Fruit fly (Drosophila melanogaster) whole organism, prepupa: ENCODE measurements around the gene Gli.
"Not testable (repeated sequence)": the region's sequence is repeated elsewhere in the genome, so short reads cannot be mapped to it uniquely, and the experiment has no call there.

Experiments used
- CG1621 ChIP-seq: fragments of 200-800 bp; sonication (Bioruptor generic); optimal IDR thresholded peaks from 3 replicates; lab custom pipeline; 2018; ENCODE audit warnings: missing biosample characterization, mild to moderate bottlenecking, missing genetic modification characterization
- CG32006 ChIP-seq: fragments of 200-800 bp; sonication (Bioruptor generic); optimal IDR thresholded peaks from 3 replicates; lab custom pipeline; 2017; ENCODE audit warnings: missing biosample characterization, mild to moderate bottlenecking, missing genetic modification characterization
- CG34406 ChIP-seq: fragments of 200-800 bp; sonication (Bioruptor generic); optimal IDR thresholded peaks from 3 replicates; lab custom pipeline; 2016; ENCODE audit warnings: missing biosample characterization, missing genetic modification characterization
- Hr38 ChIP-seq: sonication (Bioruptor generic); optimal IDR thresholded peaks from 2 replicates; lab custom pipeline; 2016; ENCODE audit warnings: missing biosample characterization, missing genetic modification characterization
- ss ChIP-seq, 2 experiments: fragments of 200-800 bp; sonication (Bioruptor generic); optimal IDR thresholded peaks; 2 replicates in 1 of 2; 3 replicates in 1 of 2; lab custom pipeline; 2017 to 2018; ENCODE audit warnings: mild to moderate bottlenecking in 2 of 2, missing biosample characterization in 2 of 2, missing genetic modification characterization in 2 of 2, moderate library complexity in 1 of 2
- vri ChIP-seq: fragments of 200-800 bp; sonication (Bioruptor generic); optimal IDR thresholded peaks from 3 replicates; lab custom pipeline; 2016; ENCODE audit warnings: missing biosample characterization, mild to moderate bottlenecking, missing genetic modification characterization

Gene Gli

DNA sequence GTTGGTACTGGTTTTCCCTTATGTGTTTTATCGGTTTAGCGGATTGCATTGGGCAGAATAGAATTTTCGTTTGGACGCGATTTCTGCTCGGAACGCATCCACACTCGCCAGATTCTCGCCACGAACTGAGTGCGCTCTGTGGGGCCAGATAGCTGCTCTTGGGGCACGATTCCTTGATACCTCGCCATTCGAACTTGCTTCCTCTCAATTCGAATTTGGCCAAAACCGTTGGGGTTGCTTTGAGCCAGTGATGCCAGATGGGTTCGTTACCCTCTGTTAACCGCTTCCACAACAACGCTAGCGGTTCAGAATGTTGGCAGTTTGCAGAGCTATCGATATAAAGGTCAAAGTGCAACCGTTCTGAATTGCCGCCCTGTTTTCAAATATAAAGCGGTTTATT, 44.4 kb downstream of the Gli start, which contains the start of gene stol:
stol (minus strand) TSS at position 101 of the 400 bp plus-strand sequence.
- not testable (repeated sequence) for TF ChIP-seq CG34406, vri, Hr38 (GFP tag; lab: Kevin White, UChicago)

DNA sequence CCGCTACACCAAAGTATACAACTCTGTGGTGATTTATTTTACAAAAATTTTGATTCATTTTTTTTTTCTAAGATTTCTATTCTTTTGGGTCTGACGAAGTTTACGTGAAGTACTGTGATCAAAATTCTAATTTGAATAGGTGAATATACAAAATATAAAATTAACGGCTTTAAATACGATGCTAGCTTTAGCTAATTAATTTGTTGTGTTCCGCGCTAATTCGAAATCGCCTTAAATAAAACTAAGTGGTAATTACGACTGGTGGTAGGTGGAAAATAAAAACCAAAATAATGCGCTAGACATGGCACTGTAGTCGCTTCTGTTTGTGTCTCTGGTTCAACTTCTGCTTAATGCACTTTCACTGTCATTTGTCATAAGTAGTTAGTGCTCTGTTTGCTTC, 51.6 kb downstream of the Gli start, which contains the start of gene CG43924:
CG43924 (minus strand) TSS at position 101 of the 400 bp plus-strand sequence.
- not testable (repeated sequence) for TF ChIP-seq CG1621 (tag; lab: Kevin White, UChicago); CG32006 (GFP tag; lab: Kevin White, UChicago); ss (GFP tag; optimal IDR thresholded peaks at IDR 0.05; lab: Kevin White, UChicago)
- TF ChIP-seq, all 60 proteins: peak for 0; not testable (repeated sequence) for 60
